Worm (Caenorhabditis elegans) whole organism, L3 larva: Measurements from ENCODE around the gene rig-4.

Source experiments
- ZK546.5 ChIP-seq: sonication (generic microtip); optimal IDR thresholded peaks from 2 replicates; lab custom pipeline; 2017; ENCODE audit warnings: missing biosample characterization, missing genetic modification characterization
- aly-2 ChIP-seq: fragments of 150-350 bp; optimal IDR thresholded peaks from 2 replicates; lab custom pipeline; 2014; ENCODE audit warnings: missing biosample characterization, missing genetic modification characterization
- ama-1 ChIP-seq: fragments of 150-350 bp; optimal IDR thresholded peaks from 2 replicates; lab custom pipeline; 2018
- ceh-82 ChIP-seq: fragments of 150-350 bp; optimal IDR thresholded peaks from 2 replicates; lab custom pipeline; 2014; ENCODE audit warnings: missing biosample characterization, missing genetic modification characterization
- ceh-9 ChIP-seq: sonication (generic microtip); optimal IDR thresholded peaks from 2 replicates; lab custom pipeline; 2018; ENCODE audit warnings: missing biosample characterization, missing genetic modification characterization
- daf-12 ChIP-seq: fragments of 150-350 bp; optimal IDR thresholded peaks from 2 replicates; lab custom pipeline; 2014; ENCODE audit warnings: missing biosample characterization, missing genetic modification reagents, missing genetic modification characterization
- egl-27 ChIP-seq: sonication (generic microtip); optimal IDR thresholded peaks from 4 replicates; lab custom pipeline; 2017; ENCODE audit warnings: missing biosample characterization, missing genetic modification reagents, missing genetic modification characterization
- egl-5 ChIP-seq: fragments of 150-350 bp; optimal IDR thresholded peaks from 2 replicates; lab custom pipeline; 2017; ENCODE audit warnings: missing biosample characterization, missing genetic modification reagents, missing genetic modification characterization, inconsistent platforms
- elt-1 ChIP-seq: fragments of 150-350 bp; optimal IDR thresholded peaks from 2 replicates; lab custom pipeline; 2014; ENCODE audit warnings: missing biosample characterization, missing genetic modification characterization
- elt-2 ChIP-seq: sonication (generic microtip); optimal IDR thresholded peaks from 2 replicates; lab custom pipeline; 2016; ENCODE audit warnings: missing genetic modification reagents, mild to moderate bottlenecking, missing genetic modification characterization, missing compliant biosample characterization
- elt-3 ChIP-seq, 3 experiments: fragments of 150-350 bp in 1 of 3; sonication (generic microtip) in 2 of 3; optimal IDR thresholded peaks; 2 replicates in 2 of 3; 4 replicates in 1 of 3; lab custom pipeline; 2014 to 2017; ENCODE audit warnings: missing biosample characterization in 3 of 3, missing genetic modification characterization in 3 of 3
- fkh-10 ChIP-seq: sonication (generic microtip); optimal IDR thresholded peaks from 2 replicates; lab custom pipeline; 2017; ENCODE audit warnings: missing biosample characterization, missing genetic modification reagents, missing genetic modification characterization
- fkh-2 ChIP-seq: fragments of 150-350 bp; optimal IDR thresholded peaks from 2 replicates; lab custom pipeline; 2014; ENCODE audit warnings: missing biosample characterization, missing genetic modification reagents, missing genetic modification characterization
- fos-1 ChIP-seq: fragments of 150-350 bp; optimal IDR thresholded peaks from 2 replicates; lab custom pipeline; 2014; ENCODE audit warnings: missing biosample characterization, missing genetic modification characterization
- hmg-11 ChIP-seq: sonication (generic microtip); optimal IDR thresholded peaks from 2 replicates; lab custom pipeline; 2016; ENCODE audit warnings: missing genetic modification characterization, missing compliant biosample characterization
- jun-1 ChIP-seq: fragments of 150-350 bp; optimal IDR thresholded peaks from 2 replicates; lab custom pipeline; 2014; ENCODE audit warnings: missing biosample characterization, missing genetic modification reagents, missing genetic modification characterization
- lin-15B ChIP-seq: fragments of 150-350 bp; optimal IDR thresholded peaks from 2 replicates; lab custom pipeline; 2014; ENCODE audit warnings: missing biosample characterization, missing genetic modification characterization
- lin-39 ChIP-seq: fragments of 150-350 bp; optimal IDR thresholded peaks from 2 replicates; lab custom pipeline; 2018; ENCODE audit warnings: missing biosample characterization, missing genetic modification reagents, missing genetic modification characterization
- lsy-12 ChIP-seq: sonication (generic microtip); optimal IDR thresholded peaks from 2 replicates; lab custom pipeline; 2016; ENCODE audit warnings: mild to moderate bottlenecking, missing genetic modification characterization, missing compliant biosample characterization
- mdl-1 ChIP-seq: fragments of 150-350 bp; optimal IDR thresholded peaks from 2 replicates; lab custom pipeline; 2014; ENCODE audit warnings: missing biosample characterization, missing genetic modification characterization
- mml-1 ChIP-seq: fragments of 150-350 bp; sonication (generic microtip); optimal IDR thresholded peaks from 3 replicates; lab custom pipeline; 2014; ENCODE audit warnings: missing biosample characterization, missing genetic modification characterization
- nfya-1 ChIP-seq: sonication (generic microtip); optimal IDR thresholded peaks from 2 replicates; lab custom pipeline; 2017; ENCODE audit warnings: missing genetic modification characterization, mild to moderate bottlenecking, missing compliant biosample characterization, antibody characterized with exemption, moderate library complexity; ENCODE audit not compliant: insufficient read depth
- nhr-11 ChIP-seq: fragments of 150-350 bp; optimal IDR thresholded peaks from 2 replicates; lab custom pipeline; 2014; ENCODE audit warnings: missing biosample characterization, missing genetic modification characterization
- nhr-12 ChIP-seq: fragments of 150-350 bp; optimal IDR thresholded peaks from 2 replicates; lab custom pipeline; 2014; ENCODE audit warnings: missing biosample characterization, missing genetic modification characterization
- nhr-23 ChIP-seq: fragments of 150-350 bp; optimal IDR thresholded peaks from 2 replicates; lab custom pipeline; 2014; ENCODE audit warnings: missing biosample characterization, missing genetic modification reagents, missing genetic modification characterization
- nhr-237 ChIP-seq: fragments of 150-350 bp; optimal IDR thresholded peaks from 2 replicates; lab custom pipeline; 2014; ENCODE audit warnings: missing biosample characterization, missing genetic modification characterization
- nhr-25 ChIP-seq: sonication (generic microtip); optimal IDR thresholded peaks from 2 replicates; lab custom pipeline; 2017; ENCODE audit warnings: missing biosample characterization, missing genetic modification characterization
- nhr-43 ChIP-seq: sonication (generic microtip); optimal IDR thresholded peaks from 2 replicates; lab custom pipeline; 2016; ENCODE audit warnings: mild to moderate bottlenecking, missing genetic modification characterization, missing compliant biosample characterization; ENCODE audit not compliant: poor library complexity, severe bottlenecking
- nhr-67 ChIP-seq: fragments of 150-350 bp; optimal IDR thresholded peaks from 2 replicates; lab custom pipeline; 2014; ENCODE audit warnings: missing biosample characterization, missing genetic modification characterization
- nhr-76 ChIP-seq: fragments of 150-350 bp; sonication (generic microtip); optimal IDR thresholded peaks from 5 replicates; lab custom pipeline; 2014; ENCODE audit warnings: missing biosample characterization, missing genetic modification characterization
- nhr-77 ChIP-seq: fragments of 150-350 bp; optimal IDR thresholded peaks from 2 replicates; lab custom pipeline; 2014; ENCODE audit warnings: missing biosample characterization, missing genetic modification characterization
- pha-4 ChIP-seq: fragments of 150-350 bp; optimal IDR thresholded peaks from 2 replicates; lab custom pipeline; 2014; ENCODE audit warnings: missing biosample characterization, missing genetic modification reagents, missing genetic modification characterization
- pqm-1 ChIP-seq: fragments of 150-350 bp; optimal IDR thresholded peaks from 2 replicates; lab custom pipeline; 2017; ENCODE audit warnings: missing biosample characterization, missing genetic modification characterization, inconsistent platforms
- skn-1 ChIP-seq: fragments of 150-350 bp; optimal IDR thresholded peaks from 2 replicates; lab custom pipeline; 2014; ENCODE audit warnings: missing biosample characterization, missing genetic modification characterization
- snpc-4 ChIP-seq: fragments of 150-350 bp; optimal IDR thresholded peaks from 2 replicates; lab custom pipeline; 2014; ENCODE audit warnings: missing biosample characterization, missing genetic modification characterization
- unc-39 ChIP-seq: sonication (generic microtip); optimal IDR thresholded peaks from 4 replicates; lab custom pipeline; 2017; ENCODE audit warnings: missing biosample characterization, missing genetic modification characterization
- zag-1 ChIP-seq: fragments of 150-350 bp; optimal IDR thresholded peaks from 2 replicates; lab custom pipeline; 2014; ENCODE audit warnings: missing biosample characterization, missing genetic modification characterization
- ztf-11 ChIP-seq: fragments of 150-350 bp; optimal IDR thresholded peaks from 2 replicates; lab custom pipeline; 2014; ENCODE audit warnings: missing biosample characterization, missing genetic modification characterization
- ztf-4 ChIP-seq: fragments of 150-350 bp; optimal IDR thresholded peaks from 2 replicates; lab custom pipeline; 2014; ENCODE audit warnings: missing biosample characterization, missing genetic modification characterization

The rig-4 gene

DNA sequence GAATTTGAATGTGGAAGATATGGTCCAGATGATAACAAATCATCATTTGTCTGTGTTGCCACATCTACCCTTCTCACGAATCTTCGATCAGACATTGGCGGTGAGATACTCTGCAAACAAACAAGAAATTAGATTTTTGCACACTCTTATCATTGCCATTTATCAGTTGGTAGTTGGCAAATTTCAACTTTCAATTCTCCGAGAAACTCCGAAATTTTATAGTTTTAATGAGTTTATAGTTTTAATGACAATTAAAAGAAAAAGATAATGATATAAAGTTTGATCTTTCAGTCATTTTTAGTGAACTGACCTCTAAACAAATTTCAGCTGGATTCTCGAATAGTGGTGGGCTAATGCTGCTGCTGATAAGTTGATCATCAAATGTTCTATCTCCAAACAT, 19.9 kb upstream of the rig-4 start:
- TF ChIP-seq elt-1 (tag; lab: Kevin White, UChicago) = no peak
- TF ChIP-seq lin-15B (tag; lab: Kevin White, UChicago) = no peak
- TF ChIP-seq lin-39 = no peak
- TF ChIP-seq elt-2 (tag; lab: Kevin White, UChicago) = peak; percentile 48
- TF ChIP-seq pqm-1 (tag; lab: Kevin White, UChicago) = peak; percentile 22

DNA sequence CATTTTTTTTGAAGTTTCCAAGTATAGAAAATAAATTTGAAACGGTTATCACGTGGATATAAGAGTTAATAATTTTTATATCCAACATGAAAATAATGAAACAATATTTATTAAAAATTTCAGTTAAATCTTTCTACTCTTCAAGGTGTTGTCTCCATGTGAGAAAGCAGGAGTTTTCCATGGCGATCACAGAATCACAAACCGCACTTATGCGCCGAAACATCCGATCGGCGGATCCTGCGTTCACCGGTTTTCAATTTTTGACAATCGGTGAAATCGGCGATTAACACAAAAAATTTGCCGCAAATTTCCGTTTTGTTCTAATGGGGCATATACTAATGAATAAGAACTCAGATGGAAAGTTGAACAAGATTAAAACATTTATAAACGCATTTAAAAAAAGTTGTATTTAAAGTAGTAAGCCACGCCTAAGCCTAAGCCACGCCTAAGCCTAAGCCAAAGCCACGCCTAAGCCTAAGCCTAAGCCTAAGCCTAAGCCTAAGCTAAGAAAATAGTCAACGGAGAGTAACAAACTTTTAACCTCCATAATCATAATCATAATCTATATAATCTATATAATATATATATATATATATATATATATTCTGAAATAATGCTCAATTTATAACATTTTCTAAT, 18.2 kb upstream of the rig-4 start, which contains the start of gene C26B2.2:
TSS of gene C26B2.2 (minus strand) at position 88 of the 639 bp plus-strand sequence.
- TF ChIP-seq ama-1 (lab: Kevin White, UChicago) = no peak
- no peak for TF ChIP-seq elt-2 (tag; lab: Kevin White, UChicago)
- TF ChIP-seq daf-12 (tag; lab: Kevin White, UChicago) = no peak
- TF ChIP-seq ztf-4 (tag; lab: Kevin White, UChicago) = no peak
- TF ChIP-seq nhr-77 (tag; lab: Kevin White, UChicago) = no peak
- TF ChIP-seq fkh-10 (GFP tag; lab: Kevin White, UChicago) = no peak
- TF ChIP-seq jun-1 (tag; lab: Kevin White, UChicago) = no peak
- TF ChIP-seq egl-27 (tag; lab: Kevin White, UChicago) = no peak
- TF ChIP-seq nfya-1 (tag; lab: Kevin White, UChicago) = no peak
- no peak for TF ChIP-seq snpc-4 (tag; lab: Kevin White, UChicago)

DNA sequence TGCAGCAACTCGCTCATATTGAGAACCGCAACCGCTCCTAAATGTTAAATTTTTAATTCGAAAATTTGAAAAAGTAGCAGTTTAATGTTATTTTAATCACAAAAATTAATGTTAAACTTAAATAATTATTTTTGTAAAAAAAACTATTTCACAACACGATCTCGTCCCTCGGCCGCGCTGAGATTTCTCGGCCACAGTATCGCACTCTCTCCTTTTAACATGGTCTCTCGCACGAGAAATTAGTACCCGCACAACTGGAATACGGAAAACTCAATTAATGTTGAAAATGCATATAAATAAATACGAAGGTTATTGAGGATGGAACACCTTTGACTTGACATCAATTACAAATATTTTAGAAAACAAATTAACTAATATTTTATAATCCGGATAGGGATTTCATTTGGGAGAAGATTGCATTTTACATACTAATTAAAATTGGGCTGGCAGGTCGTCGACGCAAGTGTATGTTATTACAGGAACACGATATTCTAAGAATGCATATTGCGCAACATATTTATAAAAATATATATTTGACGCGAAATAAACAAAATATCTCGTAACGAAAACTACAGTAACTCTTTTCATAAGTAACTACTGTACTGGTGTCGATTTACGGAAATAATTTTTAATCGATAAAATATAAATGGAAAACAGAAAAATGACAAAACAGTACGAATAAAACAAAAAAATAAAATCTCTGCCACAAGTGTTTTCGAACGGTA, 16.0 kb upstream of the rig-4 start, which contains the start of gene dnc-4:
TSS of gene dnc-4 (minus strand) at position 37 of the 725 bp plus-strand sequence.
- TF ChIP-seq lin-39 (peak; percentile 19), nhr-23 (tag; lab: Kevin White, UChicago) (peak; percentile 12), fkh-2 (tag; lab: Kevin White, UChicago) (no peak), skn-1 (tag; lab: Kevin White, UChicago) (no peak), pha-4 (tag; lab: Kevin White, UChicago) (peak; percentile 29), elt-3 (tag; optimal IDR thresholded peaks at IDR 0.05; lab: Kevin White, UChicago) (no peak), mdl-1 (tag; lab: Kevin White, UChicago) (no peak), ceh-9 (no peak), mml-1 (tag; lab: Kevin White, UChicago) (no peak), nhr-11 (no peak), nhr-25 (tag; lab: Kevin White, UChicago) (no peak), nhr-237 (tag; lab: Kevin White, UChicago) (no peak), daf-12 (tag; lab: Kevin White, UChicago) (no peak), nfya-1 (tag; lab: Kevin White, UChicago) (peak; percentile 29), nhr-43 (tag; lab: Kevin White, UChicago) (no peak), ztf-11 (no peak), nhr-12 (tag; lab: Kevin White, UChicago) (no peak), egl-27 (tag; lab: Kevin White, UChicago) (no peak), lsy-12 (tag; lab: Kevin White, UChicago) (no peak), unc-39 (no peak), jun-1 (tag; lab: Kevin White, UChicago) (no peak), elt-2 (tag; lab: Kevin White, UChicago) (no peak), nhr-67 (tag; lab: Kevin White, UChicago) (no peak), zag-1 (no peak), fos-1 (tag; lab: Kevin White, UChicago) (no peak), nhr-76 (tag; lab: Kevin White, UChicago) (no peak), hmg-11 (tag; lab: Kevin White, UChicago) (peak; percentile 61), ceh-82 (tag; lab: Kevin White, UChicago) (no peak), snpc-4 (tag; lab: Kevin White, UChicago) (no peak), egl-5 (tag; lab: Kevin White, UChicago) (no peak), lin-15B (tag; lab: Kevin White, UChicago) (peak; percentile 45), ZK546.5 (tag; lab: Kevin White, UChicago) (no peak), aly-2 (tag; lab: Kevin White, UChicago) (no peak), ama-1 (lab: Kevin White, UChicago) (no peak)
